Fruit fly (Drosophila melanogaster): Measurements from ENCODE around the gene CG17959.

DNA sequence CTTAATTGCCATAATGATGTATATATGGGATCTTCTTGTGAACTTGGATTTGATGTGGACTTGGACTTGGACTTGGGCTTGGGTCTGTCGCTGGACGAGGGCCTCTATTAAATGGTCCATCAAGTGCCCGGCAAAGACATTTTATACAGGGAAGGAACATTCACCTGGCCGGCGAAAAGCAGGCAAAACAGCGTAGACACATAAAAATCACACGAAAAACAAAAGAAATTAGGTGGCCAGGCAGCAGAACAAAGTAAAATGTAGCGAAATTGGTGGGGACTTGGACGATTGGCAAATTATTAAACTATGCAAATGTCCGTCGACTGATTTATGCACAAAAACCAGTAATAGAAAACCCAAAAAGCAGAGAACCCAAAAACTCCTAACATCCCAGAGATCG, 19.7 kb upstream of the CG17959 start, which contains the start of gene CG14424:
- TF ChIP-seq pan (optimal IDR thresholded peaks at IDR 0.05), result no peak
- no peak for TF ChIP-seq usp (GFP tag; optimal IDR thresholded peaks at IDR 0.05)
- no peak for TF ChIP-seq Dll (optimal IDR thresholded peaks at IDR 0.05)
- no peak for TF ChIP-seq psq (optimal IDR thresholded peaks at IDR 0.05)
- no peak for TF ChIP-seq CG8478 (optimal IDR thresholded peaks at IDR 0.05)
- TF ChIP-seq EcR (GFP tag; optimal IDR thresholded peaks at IDR 0.05), result no peak
